Worm (Caenorhabditis elegans) whole organism, mixed stage, embryonic: Measurements from ENCODE around the gene K01D12.8.

Source experiments
- M03D4.4 ChIP-seq: sonication (generic microtip); optimal IDR thresholded peaks from 2 replicates; lab custom pipeline; 2017; ENCODE audit warnings: mild to moderate bottlenecking, missing genetic modification characterization, missing compliant biosample characterization
- bed-3 ChIP-seq: fragments of 200-800 bp; sonication (Bioruptor generic); optimal IDR thresholded peaks from 3 replicates; lab custom pipeline; 2018; ENCODE audit warnings: mild to moderate bottlenecking, missing genetic modification characterization, moderate library complexity, missing compliant biosample characterization
- blmp-1 ChIP-seq: fragments of 150-350 bp; optimal IDR thresholded peaks from 2 replicates; lab custom pipeline; 2014; ENCODE audit warnings: missing biosample characterization, missing genetic modification characterization
- ceh-39 ChIP-seq: fragments of 150-350 bp; optimal IDR thresholded peaks from 2 replicates; lab custom pipeline; 2014; ENCODE audit warnings: missing biosample characterization, missing genetic modification characterization
- ceh-43 ChIP-seq: fragments of 200-800 bp; sonication (Bioruptor generic); optimal IDR thresholded peaks from 2 replicates; lab custom pipeline; 2018; ENCODE audit warnings: mild to moderate bottlenecking, missing genetic modification characterization, moderate library complexity, missing compliant biosample characterization
- ceh-83 ChIP-seq: fragments of 200-800 bp; sonication (Bioruptor generic); optimal IDR thresholded peaks from 2 replicates; lab custom pipeline; 2018; ENCODE audit warnings: mild to moderate bottlenecking, missing genetic modification characterization, missing compliant biosample characterization
- cnd-1 ChIP-seq: fragments of 200-800 bp; sonication (Bioruptor generic); optimal IDR thresholded peaks from 2 replicates; lab custom pipeline; 2018; ENCODE audit warnings: mild to moderate bottlenecking, missing genetic modification characterization, missing compliant biosample characterization
- drap-1 ChIP-seq: fragments of 200-800 bp; sonication (Bioruptor generic); optimal IDR thresholded peaks from 3 replicates; lab custom pipeline; 2018; ENCODE audit warnings: mild to moderate bottlenecking, missing genetic modification characterization, missing compliant biosample characterization
- elt-1 ChIP-seq: sonication (generic microtip); optimal IDR thresholded peaks from 2 replicates; lab custom pipeline; 2017; ENCODE audit warnings: missing genetic modification characterization, mild to moderate bottlenecking, missing compliant biosample characterization, antibody characterized with exemption, moderate library complexity, borderline replicate concordance; ENCODE audit not compliant: insufficient read depth
- flh-1 ChIP-seq: fragments of 200-800 bp; sonication (Bioruptor generic); optimal IDR thresholded peaks from 2 replicates; lab custom pipeline; 2018; ENCODE audit warnings: mild to moderate bottlenecking, missing genetic modification characterization, moderate library complexity, missing compliant biosample characterization
- ham-2 ChIP-seq: fragments of 200-800 bp; sonication (Bioruptor generic); optimal IDR thresholded peaks from 2 replicates; lab custom pipeline; 2018; ENCODE audit warnings: mild to moderate bottlenecking, missing genetic modification characterization, missing compliant biosample characterization
- hlh-1 ChIP-seq: fragments of 150-350 bp; optimal IDR thresholded peaks from 2 replicates; lab custom pipeline; 2014; ENCODE audit warnings: missing biosample characterization, missing genetic modification reagents, missing genetic modification characterization
- lin-13 ChIP-seq: fragments of 150-350 bp; optimal IDR thresholded peaks from 2 replicates; lab custom pipeline; 2014; ENCODE audit warnings: missing biosample characterization, missing genetic modification characterization
- lin-32 ChIP-seq: fragments of 200-800 bp; sonication (Bioruptor generic); optimal IDR thresholded peaks from 2 replicates; lab custom pipeline; 2018; ENCODE audit warnings: mild to moderate bottlenecking, missing genetic modification characterization, missing compliant biosample characterization
- lsy-2 ChIP-seq: fragments of 150-350 bp; optimal IDR thresholded peaks from 2 replicates; lab custom pipeline; 2014; ENCODE audit warnings: missing biosample characterization, missing genetic modification characterization
- mab-5 ChIP-seq: fragments of 150-350 bp; optimal IDR thresholded peaks from 2 replicates; lab custom pipeline; 2014; ENCODE audit warnings: missing biosample characterization, missing genetic modification characterization
- mep-1 ChIP-seq: fragments of 150-350 bp; optimal IDR thresholded peaks from 2 replicates; lab custom pipeline; 2017; ENCODE audit warnings: missing biosample characterization, missing genetic modification reagents, missing genetic modification characterization, inconsistent platforms
- mls-2 ChIP-seq: sonication (generic microtip); optimal IDR thresholded peaks from 2 replicates; lab custom pipeline; 2016; ENCODE audit warnings: mild to moderate bottlenecking, missing genetic modification characterization, moderate library complexity, missing compliant biosample characterization
- nhr-12 ChIP-seq: fragments of 150-350 bp; optimal IDR thresholded peaks from 2 replicates; lab custom pipeline; 2014; ENCODE audit warnings: missing biosample characterization, missing genetic modification characterization
- nhr-2 ChIP-seq: fragments of 150-350 bp; optimal IDR thresholded peaks from 2 replicates; lab custom pipeline; 2014; ENCODE audit warnings: missing biosample characterization, missing genetic modification characterization
- nhr-237 ChIP-seq: fragments of 150-350 bp; optimal IDR thresholded peaks from 2 replicates; lab custom pipeline; 2014; ENCODE audit warnings: missing biosample characterization, missing genetic modification characterization
- nhr-28 ChIP-seq: fragments of 150-350 bp; optimal IDR thresholded peaks from 2 replicates; lab custom pipeline; 2014; ENCODE audit warnings: missing biosample characterization, missing genetic modification characterization
- pha-4 ChIP-seq: fragments of 150-350 bp; optimal IDR thresholded peaks from 2 replicates; lab custom pipeline; 2018; ENCODE audit warnings: missing biosample characterization, missing genetic modification reagents, missing genetic modification characterization
- sem-2 ChIP-seq: fragments of 200-800 bp; sonication (Bioruptor generic); optimal IDR thresholded peaks from 2 replicates; lab custom pipeline; 2018; ENCODE audit warnings: mild to moderate bottlenecking, missing genetic modification characterization, missing compliant biosample characterization
- sptf-1 ChIP-seq: sonication (generic microtip); optimal IDR thresholded peaks from 2 replicates; lab custom pipeline; 2017; ENCODE audit warnings: mild to moderate bottlenecking, missing genetic modification characterization, moderate library complexity, missing compliant biosample characterization
- tbx-8 ChIP-seq: fragments of 200-800 bp; sonication (Bioruptor generic); optimal IDR thresholded peaks from 2 replicates; lab custom pipeline; 2018; ENCODE audit warnings: mild to moderate bottlenecking, missing genetic modification characterization, moderate library complexity, missing compliant biosample characterization
- unc-120 ChIP-seq: sonication (generic microtip); optimal IDR thresholded peaks from 2 replicates; lab custom pipeline; 2017; ENCODE audit warnings: missing genetic modification characterization, missing compliant biosample characterization; ENCODE audit not compliant: poor library complexity, severe bottlenecking
- unc-39 ChIP-seq: fragments of 150-350 bp; optimal IDR thresholded peaks from 2 replicates; lab custom pipeline; 2014; ENCODE audit warnings: missing biosample characterization, missing genetic modification characterization
- unc-62 ChIP-seq: fragments of 150-350 bp; optimal IDR thresholded peaks from 2 replicates; lab custom pipeline; 2014; ENCODE audit warnings: missing biosample characterization, missing genetic modification reagents, missing genetic modification characterization
- zip-8 ChIP-seq: fragments of 150-350 bp; optimal IDR thresholded peaks from 2 replicates; lab custom pipeline; 2014; ENCODE audit warnings: missing biosample characterization, missing genetic modification characterization
- ztf-11 ChIP-seq: fragments of 150-350 bp; optimal IDR thresholded peaks from 2 replicates; lab custom pipeline; 2014; ENCODE audit warnings: missing biosample characterization, missing genetic modification characterization

Gene K01D12.8

ce11 chrV:12377256-12377655 is 25.2 kb upstream of the K01D12.8 start, which contains the start of gene K01D12.1:
TSS of gene K01D12.1 (plus strand) at chrV:12377556.
- TF ChIP-seq sem-2 (GFP tag; lab: Kevin White, UChicago) = no peak
- no peak for TF ChIP-seq nhr-237 (tag; lab: Kevin White, UChicago)
- no peak for TF ChIP-seq tbx-8 (GFP tag; lab: Kevin White, UChicago)
- no peak for TF ChIP-seq cnd-1 (tag; lab: Kevin White, UChicago)
- TF ChIP-seq unc-62 (GFP tag; lab: Kevin White, UChicago) = no peak
- TF ChIP-seq flh-1 (GFP tag; lab: Kevin White, UChicago) = no peak
- TF ChIP-seq unc-120 (tag; lab: Kevin White, UChicago) = no peak
- TF ChIP-seq drap-1 = no peak
- TF ChIP-seq hlh-1 = no peak
- TF ChIP-seq nhr-28 (tag; lab: Kevin White, UChicago) = no peak
- no peak for TF ChIP-seq ceh-39
- TF ChIP-seq ceh-83 (GFP tag; lab: Kevin White, UChicago) = no peak
- no peak for TF ChIP-seq unc-39
- TF ChIP-seq sptf-1 = no peak
- TF ChIP-seq ceh-43 = no peak
- no peak for TF ChIP-seq ham-2 (GFP tag; lab: Kevin White, UChicago)
- TF ChIP-seq mep-1 (tag; lab: Kevin White, UChicago) = no peak
- no peak for TF ChIP-seq nhr-12 (tag; lab: Kevin White, UChicago)

- TF ChIP-seq M03D4.4 (tag; lab: Kevin White, UChicago) (no peak), elt-1 (tag; lab: Kevin White, UChicago) (no peak), blmp-1 (no peak), cnd-1 (tag; lab: Kevin White, UChicago) (no peak), nhr-28 (tag; lab: Kevin White, UChicago) (no peak), ceh-43 (no peak), lin-13 (tag; lab: Kevin White, UChicago) (no peak)
Observed at ce11 chrV:12386154-12386553, 16.3 kb upstream of the K01D12.8 start, which contains the start of gene K01D12.15. TSS of gene K01D12.15 (plus strand) at chrV:12386454.

DNA sequence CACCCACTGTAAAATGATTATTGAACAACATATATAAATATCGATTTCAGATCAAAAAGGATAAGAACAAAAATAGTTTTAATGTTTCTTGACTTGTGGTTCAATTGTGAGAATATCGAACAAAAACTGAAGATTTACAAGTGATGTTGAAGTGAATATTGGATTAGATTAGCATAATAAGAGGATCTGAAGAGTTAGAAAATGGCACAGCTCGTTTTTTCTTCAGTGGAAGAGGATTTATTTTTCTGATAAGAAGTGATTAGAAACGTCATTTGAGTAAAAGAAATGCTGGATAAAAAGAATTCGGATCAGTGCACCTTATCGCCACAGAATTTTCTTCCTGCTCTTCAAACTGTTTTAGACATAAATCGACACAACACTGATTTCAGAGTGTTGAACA is 6.8 kb upstream of the K01D12.8 start, which contains the start of gene twk-14:
Gene twk-14, minus strand, starts transcription at position 8 of the 400 bp plus-strand sequence.
- TF ChIP-seq mls-2 (tag; lab: Kevin White, UChicago) (no peak), zip-8 (tag; lab: Kevin White, UChicago) (no peak), ceh-43 (no peak), lin-32 (no peak), sptf-1 (no peak), bed-3 (GFP tag; lab: Kevin White, UChicago) (no peak), ham-2 (GFP tag; lab: Kevin White, UChicago) (no peak), sem-2 (GFP tag; lab: Kevin White, UChicago) (no peak), lsy-2 (tag; lab: Kevin White, UChicago) (no peak), ztf-11 (tag; lab: Kevin White, UChicago) (no peak), unc-39 (no peak), unc-62 (GFP tag; lab: Kevin White, UChicago) (no peak), pha-4 (tag; lab: Kevin White, UChicago) (no peak), mab-5 (no peak), cnd-1 (tag; lab: Kevin White, UChicago) (no peak), nhr-237 (tag; lab: Kevin White, UChicago) (no peak)
- TF ChIP-seq, all 35 proteins: peak for 0

- no peak for TF ChIP-seq ceh-39
- TF ChIP-seq ham-2 (GFP tag; lab: Kevin White, UChicago) = no peak
- no peak for TF ChIP-seq sem-2 (GFP tag; lab: Kevin White, UChicago)
- TF ChIP-seq nhr-2 = no peak
- TF ChIP-seq M03D4.4 (tag; lab: Kevin White, UChicago) = no peak
- no peak for TF ChIP-seq ceh-43
- TF ChIP-seq nhr-12 (tag; lab: Kevin White, UChicago) = no peak
- TF ChIP-seq ceh-83 (GFP tag; lab: Kevin White, UChicago) = no peak
- TF ChIP-seq bed-3 (GFP tag; lab: Kevin White, UChicago) = no peak
- no peak for TF ChIP-seq unc-120 (tag; lab: Kevin White, UChicago)
- no peak for TF ChIP-seq nhr-237 (tag; lab: Kevin White, UChicago)
Observed at ce11 chrV:12397545-12397944, 4.9 kb upstream of the K01D12.8 start, which contains the start of gene K01D12.5. TSS of gene K01D12.5 (plus strand) at chrV:12397845.
